Fruit fly (Drosophila melanogaster) whole organism, adult: ENCODE data around the gene CG42495.

ENCODE experiments used
- CG11617 ChIP-seq: fragments of 200-800 bp; sonication (Bioruptor generic); optimal IDR thresholded peaks from 2 replicates; lab custom pipeline; 2017; ENCODE audit warnings: mild to moderate bottlenecking, missing biosample characterization, missing genetic modification reagents, missing genetic modification characterization
- CG12768 ChIP-seq: fragments of 200-800 bp; sonication (Bioruptor generic); optimal IDR thresholded peaks from 2 replicates; lab custom pipeline; 2017; ENCODE audit warnings: missing biosample characterization, missing genetic modification characterization, mild to moderate bottlenecking, moderate library complexity, missing genetic modification reagents
- CG14711 ChIP-seq: fragments of 200-800 bp; sonication (Bioruptor generic); optimal IDR thresholded peaks from 2 replicates; lab custom pipeline; 2018; ENCODE audit warnings: missing biosample characterization, mild to moderate bottlenecking, missing genetic modification characterization, moderate library complexity
- CG1620 ChIP-seq: fragments of 200-800 bp; sonication (Bioruptor generic); optimal IDR thresholded peaks from 2 replicates; lab custom pipeline; 2016; ENCODE audit warnings: missing biosample characterization, missing genetic modification characterization
- CG33017 ChIP-seq: fragments of 200-800 bp; sonication (Bioruptor generic); optimal IDR thresholded peaks from 2 replicates; lab custom pipeline; 2018; ENCODE audit warnings: missing biosample characterization, mild to moderate bottlenecking, missing genetic modification characterization, moderate library complexity
- CG5204 ChIP-seq: fragments of 200-800 bp; sonication (Bioruptor generic); optimal IDR thresholded peaks from 2 replicates; lab custom pipeline; 2016; ENCODE audit warnings: missing biosample characterization, missing genetic modification characterization
- CG7045 ChIP-seq: fragments of 200-800 bp; sonication (Bioruptor generic); optimal IDR thresholded peaks from 2 replicates; lab custom pipeline; 2017; ENCODE audit warnings: missing biosample characterization, mild to moderate bottlenecking, missing genetic modification characterization
- CG7101 ChIP-seq: fragments of 200-800 bp; sonication (Bioruptor generic); optimal IDR thresholded peaks from 2 replicates; lab custom pipeline; 2018; ENCODE audit warnings: missing biosample characterization, mild to moderate bottlenecking, missing genetic modification characterization, moderate library complexity
- Clk ChIP-seq: fragments of 200-800 bp; sonication (Bioruptor generic); optimal IDR thresholded peaks from 2 replicates; lab custom pipeline; 2017; ENCODE audit warnings: missing biosample characterization, missing genetic modification characterization
- Crg-1 ChIP-seq: fragments of 200-800 bp; sonication (Bioruptor generic); optimal IDR thresholded peaks from 2 replicates; lab custom pipeline; 2016; ENCODE audit warnings: missing biosample characterization, missing genetic modification characterization
- Hr96 ChIP-seq: fragments of 200-800 bp; sonication (Bioruptor generic); optimal IDR thresholded peaks from 2 replicates; lab custom pipeline; 2016; ENCODE audit warnings: missing biosample characterization, missing genetic modification characterization
- Mnt ChIP-seq: fragments of 200-800 bp; sonication (Bioruptor generic); optimal IDR thresholded peaks from 2 replicates; lab custom pipeline; 2016; ENCODE audit warnings: missing biosample characterization, mild to moderate bottlenecking, missing genetic modification characterization
- bab1 ChIP-seq: fragments of 200-800 bp; sonication (Bioruptor generic); optimal IDR thresholded peaks from 3 replicates; lab custom pipeline; 2019; ENCODE audit warnings: missing biosample characterization, mild to moderate bottlenecking, missing genetic modification characterization, moderate library complexity
- cic ChIP-seq: fragments of 200-800 bp; sonication (Bioruptor generic); optimal IDR thresholded peaks from 2 replicates; lab custom pipeline; 2017; ENCODE audit warnings: missing biosample characterization, mild to moderate bottlenecking, missing genetic modification characterization, moderate library complexity
- cnc ChIP-seq, 2 experiments: fragments of >200 bp; optimal IDR thresholded peaks; 2 replicates each; lab custom pipeline; 2017
- kay ChIP-seq: fragments of 200-800 bp; sonication (Bioruptor generic); peaks from one replicate; lab custom pipeline; 2016; ENCODE audit warnings: missing biosample characterization, missing genetic modification characterization, borderline replicate concordance
- ovo ChIP-seq: fragments of 200-800 bp; sonication (Bioruptor generic); optimal IDR thresholded peaks from 2 replicates; lab custom pipeline; 2016; ENCODE audit warnings: missing biosample characterization, missing genetic modification characterization
- pad ChIP-seq: fragments of 200-800 bp; sonication (Bioruptor generic); optimal IDR thresholded peaks from 3 replicates; lab custom pipeline; 2017; ENCODE audit warnings: missing biosample characterization, missing genetic modification characterization, mild to moderate bottlenecking, moderate library complexity, missing genetic modification reagents
- tj ChIP-seq: fragments of 200-800 bp; sonication (Bioruptor generic); optimal IDR thresholded peaks from 3 replicates; lab custom pipeline; 2017; ENCODE audit warnings: missing biosample characterization, mild to moderate bottlenecking, missing genetic modification characterization, moderate library complexity
- toe ChIP-seq: fragments of 200-800 bp; sonication (Bioruptor generic); optimal IDR thresholded peaks from 2 replicates; lab custom pipeline; 2016; ENCODE audit warnings: missing biosample characterization, missing genetic modification characterization

The CG42495 gene

DNA sequence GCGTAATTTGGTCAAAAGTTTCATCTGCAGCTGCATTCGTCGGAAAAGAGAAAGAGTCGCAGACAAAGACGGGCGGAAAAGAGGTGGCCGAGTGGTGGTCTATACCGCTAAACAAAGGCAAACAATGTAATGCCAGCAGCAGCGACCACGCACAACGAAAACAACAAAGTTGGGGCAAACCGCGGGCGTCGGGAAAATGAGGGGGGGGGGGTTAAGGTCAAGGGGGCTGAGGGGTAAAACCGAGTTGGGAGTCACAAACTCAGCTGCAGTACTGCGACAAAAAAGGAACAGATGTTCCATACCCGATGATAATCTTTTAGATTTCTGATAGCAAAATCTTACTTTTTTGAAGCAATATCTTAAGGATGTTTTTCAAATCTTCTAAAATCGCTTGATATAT, 30.4 kb upstream of the CG42495 start:
- TF ChIP-seq CG7101 (no peak), CG11617 (GFP tag; lab: Kevin White, UChicago) (no peak), cic (no peak), CG5204 (GFP tag; lab: Kevin White, UChicago) (no peak), toe (no peak), ovo (GFP tag; lab: Kevin White, UChicago) (no peak), Mnt (GFP tag; lab: Kevin White, UChicago) (no peak), CG12768 (GFP tag; lab: Kevin White, UChicago) (no peak), Clk (GFP tag; lab: Kevin White, UChicago) (no peak)

dm6 chr3L:18637348-18637747, 29.8 kb upstream of the CG42495 start:
- TF ChIP-seq CG33017 (no peak), kay (GFP tag; lab: Kevin White, UChicago) (no peak), Mnt (GFP tag; lab: Kevin White, UChicago) (no peak), CG11617 (GFP tag; lab: Kevin White, UChicago) (no peak), CG7045 (GFP tag; lab: Kevin White, UChicago) (no peak), CG7101 (no peak), tj (no peak), ovo (GFP tag; lab: Kevin White, UChicago) (no peak), Crg-1 (no peak), CG12768 (GFP tag; lab: Kevin White, UChicago) (no peak), CG5204 (GFP tag; lab: Kevin White, UChicago) (no peak), toe (no peak), cic (no peak), CG1620 (GFP tag; lab: Kevin White, UChicago) (no peak), bab1 (GFP tag; lab: Kevin White, UChicago) (no peak), Clk (GFP tag; lab: Kevin White, UChicago) (no peak), pad (no peak), Hr96 (GFP tag; lab: Kevin White, UChicago) (no peak)

dm6 chr3L:18638043-18638442, 29.1 kb upstream of the CG42495 start:
- TF ChIP-seq CG7045 (GFP tag; lab: Kevin White, UChicago) (no peak), cnc (optimal IDR thresholded peaks at IDR 0.05; lab: Kevin White, UChicago) (no peak), cic (no peak), Mnt (GFP tag; lab: Kevin White, UChicago) (peak; percentile 9), CG33017 (peak; percentile 30), kay (GFP tag; lab: Kevin White, UChicago) (no peak), Clk (GFP tag; lab: Kevin White, UChicago) (no peak)

DNA sequence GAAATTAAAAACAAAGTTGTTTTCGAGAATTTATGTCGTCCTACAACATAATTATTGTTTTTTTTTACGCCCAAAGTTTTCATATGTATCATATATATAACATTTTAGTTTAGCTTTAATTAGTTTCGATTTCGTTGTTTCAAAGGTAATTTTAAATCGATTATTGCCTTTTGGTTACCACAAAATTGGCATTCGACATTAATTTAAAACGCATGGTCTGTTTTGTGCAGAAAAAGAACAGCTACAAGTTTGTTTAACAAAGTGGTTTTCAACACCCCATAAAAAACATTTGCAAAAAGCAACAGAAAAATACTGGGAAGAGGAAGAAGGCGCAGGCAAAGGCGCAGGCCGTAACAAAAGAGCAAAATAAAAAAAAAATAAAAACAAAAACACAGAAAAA, 28.7 kb upstream of the CG42495 start:
- TF ChIP-seq CG14711 (no peak), Hr96 (GFP tag; lab: Kevin White, UChicago) (no peak), toe (no peak), Clk (GFP tag; lab: Kevin White, UChicago) (no peak), CG12768 (GFP tag; lab: Kevin White, UChicago) (no peak), CG11617 (GFP tag; lab: Kevin White, UChicago) (no peak), CG7101 (no peak), bab1 (GFP tag; lab: Kevin White, UChicago) (no peak), kay (GFP tag; lab: Kevin White, UChicago) (no peak), CG33017 (no peak), tj (no peak), cnc (optimal IDR thresholded peaks at IDR 0.05; lab: Kevin White, UChicago) (no peak), CG1620 (GFP tag; lab: Kevin White, UChicago) (no peak), CG7045 (GFP tag; lab: Kevin White, UChicago) (no peak)

DNA sequence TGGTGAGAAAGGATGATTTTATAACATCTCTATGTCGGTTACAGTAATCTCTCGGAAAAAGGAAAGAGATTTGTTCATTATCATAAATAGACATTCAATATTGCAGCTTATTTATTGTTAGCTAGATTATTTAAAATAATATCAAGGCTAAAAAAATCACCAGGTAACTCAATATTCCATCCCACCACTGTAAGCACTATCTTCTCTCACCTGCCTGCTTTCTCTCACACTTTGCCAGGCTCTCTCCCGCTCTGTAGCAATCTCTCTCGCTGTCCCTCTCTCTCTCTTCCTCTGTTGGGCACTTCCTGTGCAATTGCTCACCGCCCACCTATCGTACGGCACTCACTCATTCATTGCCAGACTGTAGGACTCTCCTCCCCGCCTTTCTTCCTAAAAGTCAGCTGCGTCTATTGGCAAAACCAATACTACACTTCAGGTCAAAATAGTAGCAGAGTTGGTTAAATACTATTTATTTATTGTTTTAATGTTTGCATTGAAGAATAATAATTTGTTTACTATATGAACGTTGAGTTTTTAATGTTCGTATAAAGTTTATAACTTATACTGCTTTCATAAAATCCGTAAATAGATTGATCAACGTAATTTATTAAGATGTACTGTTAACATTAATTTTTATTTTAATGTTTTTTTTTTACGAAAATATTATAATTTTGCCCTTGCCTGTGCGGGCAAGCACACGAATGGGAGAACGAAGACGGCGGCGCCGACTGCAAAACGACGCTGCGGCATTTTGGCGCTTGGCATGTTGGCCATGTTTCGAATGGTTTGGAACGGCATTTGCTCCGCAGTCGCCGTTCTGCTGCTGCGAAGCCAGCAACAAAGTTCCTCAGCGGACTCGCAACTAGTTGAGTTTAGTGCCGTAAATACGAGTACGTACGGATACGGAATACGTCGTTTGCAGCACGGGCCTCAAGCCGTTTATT, 26.3 kb upstream of the CG42495 start:
- TF ChIP-seq bab1 (GFP tag; lab: Kevin White, UChicago) = peak; percentile 87
- peak; percentile 96 for TF ChIP-seq Hr96 (GFP tag; lab: Kevin White, UChicago)
- TF ChIP-seq kay (GFP tag; lab: Kevin White, UChicago) = peak; percentile 98
- peak; percentile 83 for TF ChIP-seq pad
- peak; percentile 78 for TF ChIP-seq Mnt (GFP tag; lab: Kevin White, UChicago)
- TF ChIP-seq CG14711 = peak; percentile 90
- peak; percentile 96 for TF ChIP-seq CG7045 (GFP tag; lab: Kevin White, UChicago)
- peak; percentile 97 for TF ChIP-seq CG5204 (GFP tag; lab: Kevin White, UChicago)
- peak; percentile 95 for TF ChIP-seq CG7101
- TF ChIP-seq toe = peak; percentile 96
- peak; percentile 96 for TF ChIP-seq CG33017
- TF ChIP-seq cnc (optimal IDR thresholded peaks at IDR 0.05; lab: Kevin White, UChicago) = no peak
- peak; percentile 94 for TF ChIP-seq cic
- peak; percentile 96 for TF ChIP-seq CG11617 (GFP tag; lab: Kevin White, UChicago)
- TF ChIP-seq CG1620 (GFP tag; lab: Kevin White, UChicago) = peak; percentile 79
- TF ChIP-seq tj = peak; percentile 69
- peak; percentile 87 for TF ChIP-seq Crg-1
- peak; percentile 66 for TF ChIP-seq ovo (GFP tag; lab: Kevin White, UChicago)
- TF ChIP-seq CG12768 (GFP tag; lab: Kevin White, UChicago) = peak; percentile 95
- TF ChIP-seq Clk (GFP tag; lab: Kevin White, UChicago) = peak; percentile 96

- TF ChIP-seq tj (no peak), CG12768 (GFP tag; lab: Kevin White, UChicago) (no peak), kay (GFP tag; lab: Kevin White, UChicago) (peak; percentile 76), CG33017 (no peak), CG7045 (GFP tag; lab: Kevin White, UChicago) (no peak), cnc (optimal IDR thresholded peaks at IDR 0.05; lab: Kevin White, UChicago) (no peak)
Measured at dm6 chr3L:18643222-18643621, 23.9 kb upstream of the CG42495 start.
